Fruit fly (Drosophila melanogaster) whole organism, embryonic: ENCODE data around the gene CG14014.

Source experiments
- Ada2b ChIP-seq: fragments of 200-800 bp; sonication (Bioruptor generic); IDR thresholded peaks from 2 replicates; pipeline ENCODE4 v1.3.6; 2022; ENCODE audit warnings: missing biosample characterization, missing genetic modification characterization
- CG10321 ChIP-seq: fragments of 200-800 bp; sonication (Bioruptor generic); IDR thresholded peaks from 2 replicates; pipeline ENCODE4 v1.3.6; 2022; ENCODE audit warnings: missing biosample characterization, missing genetic modification characterization
- CG12744 ChIP-seq: fragments of 200-800 bp; sonication (Bioruptor generic); optimal IDR thresholded peaks from 2 replicates; lab custom pipeline; 2016; ENCODE audit warnings: missing biosample characterization, missing genetic modification characterization
- CG13775 ChIP-seq: fragments of 200-800 bp; sonication (Bioruptor generic); optimal IDR thresholded peaks from 3 replicates; lab custom pipeline; 2017; ENCODE audit warnings: missing biosample characterization, mild to moderate bottlenecking, missing genetic modification characterization
- CG17829 ChIP-seq: fragments of 200-800 bp; optimal IDR thresholded peaks from 2 replicates; lab custom pipeline; 2019; ENCODE audit warnings: missing biosample characterization, mild to moderate bottlenecking, missing genetic modification characterization, moderate library complexity
- CG1792 ChIP-seq: fragments of 200-800 bp; sonication (Bioruptor generic); optimal IDR thresholded peaks from 2 replicates; lab custom pipeline; 2016; ENCODE audit warnings: missing biosample characterization, missing genetic modification characterization
- CG2116 ChIP-seq: fragments of 200-800 bp; sonication (Bioruptor generic); optimal IDR thresholded peaks from 3 replicates; lab custom pipeline; 2018; ENCODE audit warnings: missing biosample characterization, mild to moderate bottlenecking, missing genetic modification characterization
- CG2129 ChIP-seq: fragments of 200-800 bp; sonication (Bioruptor generic); IDR thresholded peaks from 2 replicates; pipeline ENCODE4 v1.3.6; 2022; ENCODE audit warnings: missing biosample characterization, missing genetic modification characterization; ENCODE audit not compliant: partially characterized antibody
- CG34224 ChIP-seq: fragments of 200-800 bp; sonication (Bioruptor generic); IDR thresholded peaks from 3 replicates; pipeline ENCODE4 v1.3.6; 2022; ENCODE audit warnings: missing biosample characterization, missing genetic modification characterization; ENCODE audit not compliant: partially characterized antibody
- CG4328 ChIP-seq: fragments of 200-800 bp; sonication (Bioruptor generic); optimal IDR thresholded peaks from 3 replicates; lab custom pipeline; 2017; ENCODE audit warnings: missing biosample characterization, missing genetic modification reagents, missing genetic modification characterization
- CG6765 ChIP-seq: fragments of 200-800 bp; sonication (Bioruptor generic); optimal IDR thresholded peaks from 3 replicates; lab custom pipeline; 2017; ENCODE audit warnings: missing biosample characterization, mild to moderate bottlenecking, missing genetic modification characterization
- CG6791 ChIP-seq: fragments of 200-800 bp; sonication (Bioruptor generic); IDR thresholded peaks from 3 replicates; pipeline ENCODE4 v1.3.6; 2022; ENCODE audit warnings: missing biosample characterization, missing genetic modification characterization; ENCODE audit not compliant: partially characterized antibody
- CG7839 ChIP-seq: fragments of 200-800 bp; sonication (Bioruptor generic); optimal IDR thresholded peaks from 3 replicates; lab custom pipeline; 2018; ENCODE audit warnings: missing biosample characterization, mild to moderate bottlenecking, missing genetic modification characterization, moderate library complexity
- CG7987 ChIP-seq: fragments of 200-800 bp; sonication (Bioruptor generic); optimal IDR thresholded peaks from 2 replicates; lab custom pipeline; 2018; ENCODE audit warnings: missing biosample characterization, mild to moderate bottlenecking, missing genetic modification characterization, moderate library complexity
- CG9437 ChIP-seq: fragments of 200-800 bp; sonication (Bioruptor generic); optimal IDR thresholded peaks from 2 replicates; lab custom pipeline; 2018; ENCODE audit warnings: missing biosample characterization, mild to moderate bottlenecking, missing genetic modification characterization
- CTCF ChIP-seq: fragments of 200-800 bp; sonication (Bioruptor generic); optimal IDR thresholded peaks from 2 replicates; lab custom pipeline; 2017; ENCODE audit warnings: missing biosample characterization, mild to moderate bottlenecking, missing genetic modification characterization, moderate library complexity
- Camta ChIP-seq: fragments of 200-800 bp; sonication (Bioruptor generic); optimal IDR thresholded peaks from 2 replicates; lab custom pipeline; 2016; ENCODE audit warnings: missing biosample characterization, missing genetic modification characterization
- Dek ChIP-seq: fragments of 200-800 bp; sonication (Bioruptor generic); optimal IDR thresholded peaks from 3 replicates; lab custom pipeline; 2019; ENCODE audit warnings: missing biosample characterization, mild to moderate bottlenecking, missing genetic modification characterization, moderate library complexity
- Doc3 ChIP-seq: fragments of 200-800 bp; sonication (Bioruptor generic); IDR thresholded peaks from 3 replicates; pipeline ENCODE4 v1.3.6; 2022; ENCODE audit warnings: missing biosample characterization, missing genetic modification characterization; ENCODE audit not compliant: partially characterized antibody
- Ets97D ChIP-seq: fragments of 200-800 bp; sonication (Bioruptor generic); optimal IDR thresholded peaks from 3 replicates; lab custom pipeline; 2016; ENCODE audit warnings: missing biosample characterization, missing genetic modification characterization
- Fer3 ChIP-seq: fragments of 200-800 bp; sonication (Bioruptor generic); optimal IDR thresholded peaks from 2 replicates; lab custom pipeline; 2018; ENCODE audit warnings: missing biosample characterization, mild to moderate bottlenecking, missing genetic modification characterization, moderate library complexity
- HLH4C ChIP-seq: fragments of 200-800 bp; sonication (Bioruptor generic); IDR thresholded peaks from 3 replicates; pipeline ENCODE4 v1.3.6; 2022; ENCODE audit warnings: missing biosample characterization, missing genetic modification characterization; ENCODE audit not compliant: partially characterized antibody
- Hmr ChIP-seq: fragments of 200-800 bp; sonication (Bioruptor generic); optimal IDR thresholded peaks from 3 replicates; lab custom pipeline; 2017; ENCODE audit warnings: mild to moderate bottlenecking, missing biosample characterization, missing genetic modification reagents, missing genetic modification characterization
- Hr51 ChIP-seq, 2 experiments: fragments of 200-800 bp; sonication (Bioruptor generic); optimal IDR thresholded peaks; 2 replicates in 1 of 2; 3 replicates in 1 of 2; lab custom pipeline; 2016 to 2018; ENCODE audit warnings: missing biosample characterization in 2 of 2, missing genetic modification characterization in 2 of 2, mild to moderate bottlenecking in 1 of 2, moderate library complexity in 1 of 2
- Lpt ChIP-seq: fragments of >200 bp; optimal IDR thresholded peaks from 2 replicates; lab custom pipeline; 2018; ENCODE audit warnings: missing biosample characterization, missing genetic modification characterization
- MESR4 ChIP-seq: fragments of 200-800 bp; sonication (Bioruptor generic); optimal IDR thresholded peaks from 2 replicates; lab custom pipeline; 2018; ENCODE audit warnings: missing biosample characterization, mild to moderate bottlenecking, missing genetic modification characterization, moderate library complexity
- Six4 ChIP-seq: fragments of 200-800 bp; sonication (Bioruptor generic); optimal IDR thresholded peaks from 2 replicates; lab custom pipeline; 2016; ENCODE audit warnings: missing biosample characterization, missing genetic modification characterization
- ab ChIP-seq: fragments of 200-800 bp; sonication (Bioruptor generic); optimal IDR thresholded peaks from 2 replicates; lab custom pipeline; 2016; ENCODE audit warnings: missing biosample characterization, missing genetic modification characterization
- al ChIP-seq: fragments of 200-800 bp; sonication (Bioruptor generic); IDR thresholded peaks from 2 replicates; pipeline ENCODE4 v1.3.6; 2022; ENCODE audit warnings: missing biosample characterization, missing genetic modification characterization
- aop ChIP-seq: fragments of 200-800 bp; sonication (Bioruptor generic); IDR thresholded peaks from 2 replicates; pipeline ENCODE4 v1.3.6; 2022; ENCODE audit warnings: missing biosample characterization, missing genetic modification characterization
- cg ChIP-seq: fragments of 200-800 bp; sonication (Bioruptor generic); optimal IDR thresholded peaks from 3 replicates; lab custom pipeline; 2019; ENCODE audit warnings: missing biosample characterization, mild to moderate bottlenecking, missing genetic modification characterization, moderate library complexity
- crc ChIP-seq: fragments of 200-800 bp; sonication (Bioruptor generic); optimal IDR thresholded peaks from 2 replicates; lab custom pipeline; 2016; ENCODE audit warnings: missing biosample characterization, missing genetic modification characterization
- croc ChIP-seq: fragments of 200-800 bp; sonication (Bioruptor generic); conservative IDR thresholded peaks from 3 replicates; pipeline ENCODE4 v1.3.6; 2022; ENCODE audit warnings: missing biosample characterization, missing genetic modification characterization
- dati ChIP-seq: fragments of 200-800 bp; sonication (Bioruptor generic); IDR thresholded peaks from 2 replicates; pipeline ENCODE4 v1.3.6; 2022; ENCODE audit warnings: missing biosample characterization, missing genetic modification characterization
- fd96Cb ChIP-seq: fragments of 200-800 bp; sonication (Bioruptor generic); optimal IDR thresholded peaks from 2 replicates; lab custom pipeline; 2018; ENCODE audit warnings: missing biosample characterization, mild to moderate bottlenecking, missing genetic modification characterization, moderate library complexity
- her ChIP-seq: fragments of 200-800 bp; sonication (Bioruptor generic); optimal IDR thresholded peaks from 2 replicates; lab custom pipeline; 2016; ENCODE audit warnings: missing biosample characterization, missing genetic modification characterization
- lmd ChIP-seq: fragments of 200-800 bp; sonication (Bioruptor generic); IDR thresholded peaks from 2 replicates; pipeline ENCODE4 v1.3.6; 2022; ENCODE audit warnings: missing biosample characterization, missing genetic modification characterization
- lola ChIP-seq, 3 experiments: fragments of >200 bp in 2 of 3; fragments of 200-800 bp in 1 of 3; sonication (Bioruptor generic) in 1 of 3; optimal IDR thresholded peaks; 2 replicates each; lab custom pipeline; 2017 to 2019; ENCODE audit warnings: missing biosample characterization in 3 of 3, missing genetic modification characterization in 3 of 3, mild to moderate bottlenecking in 1 of 3, moderate library complexity in 1 of 3
- lov ChIP-seq, 2 experiments: fragments of 200-800 bp in 1 of 2; fragments of >200 bp in 1 of 2; sonication (Bioruptor generic) in 1 of 2; IDR thresholded peaks in 1 of 2; optimal IDR thresholded peaks in 1 of 2; 2 replicates in 1 of 2; 3 replicates in 1 of 2; pipeline versions ENCODE4 v1.3.6 to Lab custom; 2017 to 2022; ENCODE audit warnings: missing biosample characterization in 1 of 2, missing genetic modification characterization in 1 of 2
- nerfin-1 ChIP-seq: fragments of 200-800 bp; sonication (Bioruptor generic); optimal IDR thresholded peaks from 3 replicates; lab custom pipeline; 2019; ENCODE audit warnings: missing biosample characterization, mild to moderate bottlenecking, missing genetic modification characterization, moderate library complexity
- nerfin-2 ChIP-seq: fragments of 200-800 bp; sonication (Bioruptor generic); IDR thresholded peaks from 2 replicates; pipeline ENCODE4 v1.3.6; 2022; ENCODE audit warnings: missing biosample characterization, missing genetic modification characterization; ENCODE audit not compliant: partially characterized antibody
- otp ChIP-seq: fragments of 200-800 bp; sonication (Bioruptor generic); IDR thresholded peaks from 3 replicates; pipeline ENCODE4, ENCODE4 v1.3.6; 2022; ENCODE audit warnings: missing biosample characterization, missing genetic modification characterization
- p53 ChIP-seq: fragments of 200-800 bp; sonication (Bioruptor generic); optimal IDR thresholded peaks from 2 replicates; lab custom pipeline; 2016; ENCODE audit warnings: missing biosample characterization, missing genetic modification characterization
- pum ChIP-seq: fragments of 200-800 bp; sonication (Bioruptor generic); optimal IDR thresholded peaks from 2 replicates; lab custom pipeline; 2016; ENCODE audit warnings: missing biosample characterization, missing genetic modification characterization
- ranshi ChIP-seq: fragments of 200-800 bp; sonication (Bioruptor generic); IDR thresholded peaks from 2 replicates; pipeline ENCODE4 v1.3.6; 2022; ENCODE audit warnings: missing biosample characterization, missing genetic modification characterization
- row ChIP-seq: fragments of 200-800 bp; sonication (Bioruptor generic); IDR thresholded peaks from 3 replicates; pipeline ENCODE4 v1.3.6; 2022; ENCODE audit warnings: missing biosample characterization, missing genetic modification characterization
- sug ChIP-seq: fragments of 200-800 bp; optimal IDR thresholded peaks from 2 replicates; lab custom pipeline; 2019; ENCODE audit warnings: missing biosample characterization, mild to moderate bottlenecking, missing genetic modification characterization, moderate library complexity
- zfh2 ChIP-seq: fragments of 200-800 bp; sonication (Bioruptor generic); optimal IDR thresholded peaks from 2 replicates; lab custom pipeline; 2016; ENCODE audit warnings: missing biosample characterization, missing genetic modification characterization

CG14014 gene

dm6 chr2L:5546518-5547287 lies 3.9 kb downstream of the CG14014 start, which contains the start of gene Oscillin (continued):
- TF ChIP-seq Ets97D (GFP tag; lab: Kevin White, UChicago): no peak
- no peak for TF ChIP-seq lov (optimal IDR thresholded peaks at IDR 0.05; lab: Kevin White, UChicago)
- TF ChIP-seq lov (GFP tag; IDR thresholded peaks at IDR 0.05; lab: Robert Waterston, UW): peak; percentile 77; the same call in 2 of the 3 replicates
- TF ChIP-seq Ada2b (GFP tag; lab: Robert Waterston, UW): peak; percentile 73
- peak; percentile 74 for TF ChIP-seq al (GFP tag; lab: Robert Waterston, UW)
- TF ChIP-seq Hr51 (GFP tag; optimal IDR thresholded peaks at IDR 0.05; lab: Kevin White, UChicago): peak; percentile 36 to 92
- TF ChIP-seq CG6791 (GFP tag; lab: Robert Waterston, UW): peak; percentile 95
- TF ChIP-seq lmd: peak; percentile 82
- TF ChIP-seq CG12744 (GFP tag; lab: Kevin White, UChicago): peak; percentile 29
- peak; percentile 40 for TF ChIP-seq CG1792 (GFP tag; lab: Kevin White, UChicago)
- TF ChIP-seq cg (GFP tag; lab: Kevin White, UChicago): peak; percentile 75
- peak; percentile 85 for TF ChIP-seq nerfin-1
- TF ChIP-seq CG2129: 0 out of 2 replicates have a peak, but pooled peaks have one; percentile 15
- TF ChIP-seq nerfin-2 (GFP tag; lab: Robert Waterston, UW): peak; percentile 87
- TF ChIP-seq Dek (tag; lab: Kevin White, UChicago): peak; percentile 58
- TF ChIP-seq ranshi (GFP tag; lab: Robert Waterston, UW): peak; percentile 83
- TF ChIP-seq pum (GFP tag; lab: Kevin White, UChicago): peak; percentile 13
- TF ChIP-seq zfh2 (GFP tag; lab: Kevin White, UChicago): no peak
- peak; percentile 82 for TF ChIP-seq Fer3 (tag; lab: Kevin White, UChicago)
- TF ChIP-seq Doc3 (GFP tag; lab: Robert Waterston, UW): peak; percentile 45; the same call in 2 of the 3 replicates
- TF ChIP-seq croc (GFP tag; lab: Robert Waterston, UW): peak; percentile 72; the same call in 2 of the 3 replicates
- TF ChIP-seq CG17829: peak; percentile 92
- TF ChIP-seq Hmr (GFP tag; lab: Kevin White, UChicago): no peak
- peak; percentile 44 for TF ChIP-seq row (GFP tag; lab: Robert Waterston, UW)
- no peak for TF ChIP-seq her
- no peak for TF ChIP-seq otp (GFP tag; lab: Robert Waterston, UW)
- TF ChIP-seq CG2116: peak; percentile 77
- peak; percentile 49; the same call in 1 of the 2 replicates for TF ChIP-seq dati (GFP tag; lab: Robert Waterston, UW)
- TF ChIP-seq CTCF (GFP tag; lab: Kevin White, UChicago): peak; percentile 12
- TF ChIP-seq Six4 (GFP tag; lab: Kevin White, UChicago): peak; percentile 49
- peak; percentile 45; the same call in 2 of the 3 replicates for TF ChIP-seq CG34224
- TF ChIP-seq CG6765 (GFP tag; lab: Kevin White, UChicago): peak; percentile 62
- peak; percentile 42 for TF ChIP-seq crc (GFP tag; lab: Kevin White, UChicago)
- peak; percentile 44 for TF ChIP-seq CG7987 (GFP tag; lab: Kevin White, UChicago)
- peak; percentile 40 for TF ChIP-seq CG9437 (GFP tag; lab: Kevin White, UChicago)
- no peak for TF ChIP-seq Lpt (GFP tag; lab: Kevin White, UChicago)
- TF ChIP-seq aop (GFP tag; lab: Robert Waterston, UW): no peak
- peak; percentile 66 for TF ChIP-seq sug (tag; lab: Kevin White, UChicago)
- TF ChIP-seq Camta (GFP tag; lab: Kevin White, UChicago): peak; percentile 25
- TF ChIP-seq CG4328 (GFP tag; lab: Kevin White, UChicago): peak; percentile 78
- peak; percentile 80 for TF ChIP-seq fd96Cb (tag; lab: Kevin White, UChicago)
- TF ChIP-seq HLH4C (GFP tag; lab: Robert Waterston, UW): peak; percentile 84
- TF ChIP-seq ab (GFP tag; lab: Kevin White, UChicago): no peak
- peak; percentile 88 for TF ChIP-seq CG7839
- TF ChIP-seq MESR4: peak; percentile 13
- no peak for TF ChIP-seq p53 (GFP tag; lab: Kevin White, UChicago)
- peak in 1 of 3 experiments; percentile 87 for TF ChIP-seq lola (GFP tag; optimal IDR thresholded peaks at IDR 0.05; lab: Kevin White, UChicago)
- peak; percentile 74 for TF ChIP-seq CG13775 (GFP tag; lab: Kevin White, UChicago)
- TF ChIP-seq CG10321 (GFP tag; lab: Robert Waterston, UW): no peak
